Fruit fly (Drosophila melanogaster) whole organism, embryonic: Measurements from ENCODE around the gene Dmtn.
A peak's percentile ranks its signal among the peaks of the same experiment; 100 is the strongest.

Source experiments
- BEAF-32 ChIP-seq: fragments of 200-800 bp; sonication (Bioruptor generic); optimal IDR thresholded peaks from 3 replicates; lab custom pipeline; 2017; ENCODE audit warnings: missing biosample characterization, missing genetic modification characterization, mild to moderate bottlenecking, moderate library complexity, missing genetic modification reagents
- BtbVII ChIP-seq: fragments of 200-800 bp; sonication (Bioruptor generic); optimal IDR thresholded peaks from 3 replicates; lab custom pipeline; 2017; ENCODE audit warnings: missing biosample characterization, mild to moderate bottlenecking, missing genetic modification characterization
- CG11560 ChIP-seq: fragments of 200-800 bp; sonication (Bioruptor generic); IDR thresholded peaks from 3 replicates; pipeline ENCODE4 v1.3.6; 2022; ENCODE audit warnings: missing biosample characterization, missing genetic modification characterization
- CG12236 ChIP-seq: fragments of 200-800 bp; sonication (Bioruptor generic); optimal IDR thresholded peaks from 2 replicates; lab custom pipeline; 2016; ENCODE audit warnings: missing biosample characterization, missing genetic modification characterization
- CG1233 ChIP-seq: fragments of 200-800 bp; sonication (Bioruptor generic); optimal IDR thresholded peaks from 4 replicates; lab custom pipeline; 2018; ENCODE audit warnings: missing biosample characterization, mild to moderate bottlenecking, missing genetic modification characterization
- CG14710 ChIP-seq: fragments of 200-800 bp; sonication (Bioruptor generic); optimal IDR thresholded peaks from 3 replicates; lab custom pipeline; 2019; ENCODE audit warnings: missing biosample characterization, mild to moderate bottlenecking, missing genetic modification characterization, moderate library complexity
- CG15073 ChIP-seq: fragments of 200-800 bp; sonication (Bioruptor generic); optimal IDR thresholded peaks from 2 replicates; lab custom pipeline; 2016; ENCODE audit warnings: missing biosample characterization, missing genetic modification characterization
- CG1603 ChIP-seq: fragments of 200-800 bp; sonication (Bioruptor generic); optimal IDR thresholded peaks from 2 replicates; lab custom pipeline; 2019; ENCODE audit warnings: missing biosample characterization, mild to moderate bottlenecking, missing genetic modification characterization, moderate library complexity
- CG1647 ChIP-seq: fragments of 200-800 bp; sonication (Bioruptor generic); optimal IDR thresholded peaks from 3 replicates; lab custom pipeline; 2016; ENCODE audit warnings: missing biosample characterization, missing genetic modification characterization
- CG18764 ChIP-seq: fragments of 200-800 bp; sonication (Bioruptor generic); optimal IDR thresholded peaks from 3 replicates; lab custom pipeline; 2016; ENCODE audit warnings: missing biosample characterization, missing genetic modification characterization
- CG2116 ChIP-seq: fragments of 200-800 bp; sonication (Bioruptor generic); optimal IDR thresholded peaks from 3 replicates; lab custom pipeline; 2018; ENCODE audit warnings: missing biosample characterization, mild to moderate bottlenecking, missing genetic modification characterization
- CG30020 ChIP-seq: fragments of 200-800 bp; optimal IDR thresholded peaks from 2 replicates; lab custom pipeline; 2019; ENCODE audit warnings: missing biosample characterization, mild to moderate bottlenecking, missing genetic modification characterization, moderate library complexity
- CG30403 ChIP-seq: fragments of 200-800 bp; sonication (Bioruptor generic); optimal IDR thresholded peaks from 3 replicates; lab custom pipeline; 2016; ENCODE audit warnings: missing biosample characterization, missing genetic modification characterization
- CG3065 ChIP-seq: fragments of 200-800 bp; sonication (Bioruptor generic); optimal IDR thresholded peaks from 2 replicates; lab custom pipeline; 2016; ENCODE audit warnings: missing biosample characterization, missing genetic modification characterization
- CG31365 ChIP-seq: fragments of 200-800 bp; sonication (Bioruptor generic); optimal IDR thresholded peaks from 2 replicates; lab custom pipeline; 2018; ENCODE audit warnings: missing biosample characterization, mild to moderate bottlenecking, missing genetic modification characterization
- CG33557 ChIP-seq: fragments of 200-800 bp; sonication (Bioruptor generic); optimal IDR thresholded peaks from 2 replicates; lab custom pipeline; 2019; ENCODE audit warnings: missing biosample characterization, mild to moderate bottlenecking, missing genetic modification characterization, moderate library complexity
- CG4617 ChIP-seq: fragments of 200-800 bp; sonication (Bioruptor generic); optimal IDR thresholded peaks from 3 replicates; lab custom pipeline; 2016; ENCODE audit warnings: missing biosample characterization, missing genetic modification characterization, borderline replicate concordance
- CG4730 ChIP-seq: fragments of 200-800 bp; sonication (Bioruptor generic); IDR thresholded peaks from 2 replicates; pipeline ENCODE4 v1.3.6; 2022; ENCODE audit warnings: missing biosample characterization, missing genetic modification characterization
- CG4854 ChIP-seq: fragments of 200-800 bp; sonication (Bioruptor generic); optimal IDR thresholded peaks from 2 replicates; lab custom pipeline; 2016; ENCODE audit warnings: missing biosample characterization, missing genetic modification characterization, inconsistent platforms
- CG6272 ChIP-seq: fragments of 200-800 bp; sonication (Bioruptor generic); IDR thresholded peaks from 2 replicates; pipeline ENCODE4 v1.3.6; 2022; ENCODE audit warnings: missing biosample characterization, missing genetic modification characterization
- CG6791 ChIP-seq: fragments of 200-800 bp; sonication (Bioruptor generic); IDR thresholded peaks from 3 replicates; pipeline ENCODE4 v1.3.6; 2022; ENCODE audit warnings: missing biosample characterization, missing genetic modification characterization; ENCODE audit not compliant: partially characterized antibody
- CG9817 ChIP-seq: fragments of 200-800 bp; sonication (Bioruptor generic); optimal IDR thresholded peaks from 2 replicates; lab custom pipeline; 2018; ENCODE audit warnings: missing biosample characterization, mild to moderate bottlenecking, missing genetic modification characterization, moderate library complexity
- E2f1 ChIP-seq: fragments of 200-800 bp; sonication (Bioruptor generic); IDR thresholded peaks from 2 replicates; pipeline ENCODE4 v1.3.6; 2022; ENCODE audit warnings: missing biosample characterization, missing genetic modification characterization
- E2f2 ChIP-seq: fragments of 200-800 bp; sonication (Bioruptor generic); IDR thresholded peaks from 2 replicates; pipeline ENCODE4 v1.3.6; 2022; ENCODE audit warnings: missing biosample characterization, missing genetic modification characterization
- Eip74EF ChIP-seq, 2 experiments: fragments of 200-800 bp in 1 of 2; fragments of >200 bp in 1 of 2; sonication (Bioruptor generic) in 1 of 2; optimal IDR thresholded peaks; 2 replicates each; lab custom pipeline; 2017 to 2019; ENCODE audit warnings: missing biosample characterization in 2 of 2, missing genetic modification characterization in 2 of 2, mild to moderate bottlenecking in 1 of 2, moderate library complexity in 1 of 2
- HmgZ ChIP-seq: fragments of 200-800 bp; sonication (Bioruptor generic); optimal IDR thresholded peaks from 2 replicates; lab custom pipeline; 2018; ENCODE audit warnings: missing biosample characterization, mild to moderate bottlenecking, missing genetic modification characterization
- Med ChIP-seq: fragments of 200-800 bp; sonication (Bioruptor generic); peaks from one replicate; lab custom pipeline; 2016; ENCODE audit warnings: missing biosample characterization, missing genetic modification characterization, mild to moderate bottlenecking, inconsistent platforms, moderate library complexity
- Opbp ChIP-seq: fragments of 200-800 bp; sonication (Bioruptor generic); IDR thresholded peaks from 3 replicates; pipeline ENCODE4 v1.3.6; 2022; ENCODE audit warnings: missing biosample characterization, missing genetic modification characterization; ENCODE audit not compliant: partially characterized antibody
- Six4 ChIP-seq: fragments of 200-800 bp; sonication (Bioruptor generic); optimal IDR thresholded peaks from 2 replicates; lab custom pipeline; 2016; ENCODE audit warnings: missing biosample characterization, missing genetic modification characterization
- Sry-δ ChIP-seq: fragments of 200-800 bp; sonication (Bioruptor generic); optimal IDR thresholded peaks from 2 replicates; lab custom pipeline; 2016; ENCODE audit warnings: missing biosample characterization, missing genetic modification characterization
- Stat92E ChIP-seq, 3 experiments: fragments of >200 bp in 2 of 3; fragments of 200-800 bp in 1 of 3; sonication (Bioruptor generic) in 1 of 3; optimal IDR thresholded peaks; 2 replicates each; lab custom pipeline; 2017 to 2019; ENCODE audit warnings: missing biosample characterization in 3 of 3, missing genetic modification characterization in 3 of 3, mild to moderate bottlenecking in 1 of 3, moderate library complexity in 1 of 3
- crc ChIP-seq: fragments of 200-800 bp; sonication (Bioruptor generic); optimal IDR thresholded peaks from 2 replicates; lab custom pipeline; 2016; ENCODE audit warnings: missing biosample characterization, missing genetic modification characterization
- dmrt11E ChIP-seq: fragments of 200-800 bp; sonication (Bioruptor generic); optimal IDR thresholded peaks from 3 replicates; lab custom pipeline; 2018; ENCODE audit warnings: missing biosample characterization, mild to moderate bottlenecking, missing genetic modification characterization, moderate library complexity
- ewg ChIP-seq: fragments of 200-800 bp; sonication (Bioruptor generic); optimal IDR thresholded peaks from 3 replicates; lab custom pipeline; 2017; ENCODE audit warnings: mild to moderate bottlenecking, missing biosample characterization, missing genetic modification reagents, missing genetic modification characterization
- fd64A ChIP-seq: fragments of 200-800 bp; sonication (Bioruptor generic); optimal IDR thresholded peaks from 3 replicates; lab custom pipeline; 2018; ENCODE audit warnings: missing biosample characterization, mild to moderate bottlenecking, missing genetic modification characterization
- ham ChIP-seq: fragments of 200-800 bp; sonication (Bioruptor generic); IDR thresholded peaks from 2 replicates; pipeline ENCODE4 v1.3.6; 2022; ENCODE audit warnings: missing biosample characterization, missing genetic modification characterization
- kay ChIP-seq: fragments of 200-800 bp; sonication (Bioruptor generic); optimal IDR thresholded peaks from 2 replicates; lab custom pipeline; 2016; ENCODE audit warnings: missing biosample characterization, missing genetic modification characterization
- luna ChIP-seq: fragments of 200-800 bp; sonication (Bioruptor generic); optimal IDR thresholded peaks from 2 replicates; lab custom pipeline; 2016; ENCODE audit warnings: missing biosample characterization, missing genetic modification characterization
- mirr ChIP-seq: fragments of 200-800 bp; sonication (Bioruptor generic); optimal IDR thresholded peaks from 3 replicates; lab custom pipeline; 2018; ENCODE audit warnings: missing biosample characterization, mild to moderate bottlenecking, missing genetic modification characterization
- mld ChIP-seq: fragments of 200-800 bp; sonication (Bioruptor generic); IDR thresholded peaks from 3 replicates; pipeline ENCODE4 v1.3.6; 2022; ENCODE audit warnings: missing biosample characterization, missing genetic modification characterization; ENCODE audit not compliant: partially characterized antibody
- phol ChIP-seq: fragments of 200-800 bp; sonication (Bioruptor generic); optimal IDR thresholded peaks from 3 replicates; lab custom pipeline; 2018; ENCODE audit warnings: missing biosample characterization, mild to moderate bottlenecking, missing genetic modification characterization, moderate library complexity
- schlank ChIP-seq: fragments of 200-800 bp; sonication (Bioruptor generic); optimal IDR thresholded peaks from 2 replicates; lab custom pipeline; 2018; ENCODE audit warnings: missing biosample characterization, mild to moderate bottlenecking, missing genetic modification characterization
- scrt ChIP-seq: fragments of 200-800 bp; sonication (Bioruptor generic); optimal IDR thresholded peaks from 2 replicates; lab custom pipeline; 2018; ENCODE audit warnings: missing biosample characterization, mild to moderate bottlenecking, missing genetic modification characterization, moderate library complexity
- sima ChIP-seq: fragments of 200-800 bp; sonication (Bioruptor generic); optimal IDR thresholded peaks from 2 replicates; lab custom pipeline; 2016; ENCODE audit warnings: missing biosample characterization, missing genetic modification characterization
- toy ChIP-seq: fragments of 200-800 bp; sonication (Bioruptor generic); IDR thresholded peaks from 2 replicates; pipeline ENCODE4 v1.3.6; 2022; ENCODE audit warnings: missing biosample characterization, missing genetic modification characterization
- unc-4 ChIP-seq: fragments of 200-800 bp; sonication (Bioruptor generic); IDR thresholded peaks from 2 replicates; pipeline ENCODE4 v1.3.6; 2022; ENCODE audit warnings: missing biosample characterization, missing genetic modification characterization; ENCODE audit not compliant: partially characterized antibody
- wek ChIP-seq: fragments of 200-800 bp; sonication (Bioruptor generic); optimal IDR thresholded peaks from 3 replicates; lab custom pipeline; 2018; ENCODE audit warnings: missing biosample characterization, mild to moderate bottlenecking, missing genetic modification characterization, moderate library complexity
- zen ChIP-seq: fragments of 200-800 bp; sonication (Bioruptor generic); optimal IDR thresholded peaks from 3 replicates; lab custom pipeline; 2018; ENCODE audit warnings: missing biosample characterization, mild to moderate bottlenecking, missing genetic modification characterization, moderate library complexity
- zfh1 ChIP-seq: fragments of 200-800 bp; sonication (Bioruptor generic); IDR thresholded peaks from 3 replicates; pipeline ENCODE4 v1.3.6; 2022; ENCODE audit warnings: missing biosample characterization, missing genetic modification characterization

Gene Dmtn

DNA sequence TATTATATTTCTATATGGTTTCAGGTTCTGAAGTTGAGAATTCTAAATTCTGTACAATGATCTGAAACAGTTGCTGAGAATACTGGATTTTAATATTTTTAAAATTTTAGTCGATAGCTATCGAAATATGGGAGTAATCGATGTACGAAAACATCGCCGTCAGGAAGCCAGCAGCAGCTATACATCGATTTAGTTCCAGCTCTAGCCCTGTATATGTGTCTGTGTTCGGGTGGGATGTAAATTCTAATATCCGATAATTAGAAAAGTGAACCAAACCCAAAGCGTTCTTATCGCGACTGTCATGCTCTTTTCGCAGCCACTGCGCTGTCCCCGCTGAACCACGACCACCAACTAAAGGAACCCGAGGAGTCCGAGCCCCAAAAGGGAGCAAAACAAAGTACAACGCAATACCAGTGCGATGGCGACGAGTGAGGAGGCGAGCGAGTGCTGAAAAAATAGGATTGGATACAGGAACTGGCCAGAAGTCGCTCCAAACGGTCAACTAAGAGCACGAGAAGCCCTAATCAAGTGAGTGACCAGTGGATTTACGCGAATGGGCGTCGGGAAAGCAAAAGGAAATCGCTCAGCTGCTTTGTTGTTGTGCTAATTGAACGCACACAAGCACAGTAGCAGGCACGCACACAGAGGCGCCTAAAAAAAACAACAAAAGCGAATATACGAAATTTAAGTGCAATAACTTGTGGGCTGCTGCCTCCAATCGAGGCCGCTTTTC, 22.8 kb downstream of the Dmtn start, which contains the start of gene gzl (continued):
- TF ChIP-seq CG33557 (GFP tag; lab: Kevin White, UChicago) (no peak), BEAF-32 (GFP tag; lab: Kevin White, UChicago) (peak; percentile 95), CG18764 (no peak), CG12236 (no peak), CG4730 (GFP tag; lab: Robert Waterston, UW) (no peak), CG30403 (no peak), CG6272 (GFP tag; lab: Robert Waterston, UW) (peak; percentile 36; the same call in 1 of the 2 replicates), CG2116 (GFP tag; lab: Kevin White, UChicago) (peak; percentile 65), Med (GFP tag; lab: Kevin White, UChicago) (peak; percentile 87), CG15073 (no peak), Opbp (GFP tag; lab: Robert Waterston, UW) (peak; percentile 98), luna (GFP tag; lab: Kevin White, UChicago) (no peak), sima (GFP tag; lab: Kevin White, UChicago) (no peak), phol (tag; lab: Kevin White, UChicago) (peak; percentile 20), CG31365 (tag; lab: Kevin White, UChicago) (no peak), CG6791 (GFP tag; lab: Robert Waterston, UW) (peak; percentile 99), Sry-δ (GFP tag; lab: Kevin White, UChicago) (peak; percentile 93), Eip74EF (GFP tag; optimal IDR thresholded peaks at IDR 0.05; lab: Kevin White, UChicago) (no peak), CG3065 (GFP tag; lab: Kevin White, UChicago) (no peak), dmrt11E (tag; lab: Kevin White, UChicago) (no peak), CG11560 (no peak), CG30020 (tag; lab: Kevin White, UChicago) (peak; percentile 39), crc (GFP tag; lab: Kevin White, UChicago) (no peak), mld (GFP tag; lab: Robert Waterston, UW) (peak; percentile 94), HmgZ (tag; lab: Kevin White, UChicago) (peak; percentile 25), CG9817 (tag; lab: Kevin White, UChicago) (no peak), E2f2 (GFP tag; lab: Robert Waterston, UW) (peak; percentile 70), E2f1 (GFP tag; lab: Robert Waterston, UW) (no peak), CG14710 (tag; lab: Kevin White, UChicago) (peak; percentile 42), CG4854 (no peak), ham (no peak), CG4617 (peak; percentile 69), toy (GFP tag; lab: Robert Waterston, UW) (no peak), scrt (GFP tag; lab: Kevin White, UChicago) (no peak), schlank (tag; lab: Kevin White, UChicago) (no peak), CG1603 (peak; percentile 60), CG1233 (GFP tag; lab: Kevin White, UChicago) (no peak), CG1647 (GFP tag; lab: Kevin White, UChicago) (no peak), mirr (GFP tag; lab: Kevin White, UChicago) (no peak), Stat92E (GFP tag; optimal IDR thresholded peaks at IDR 0.05; lab: Kevin White, UChicago) (no peak), zen (tag; lab: Kevin White, UChicago) (peak; percentile 14), unc-4 (peak; percentile 96), fd64A (no peak), wek (GFP tag; lab: Kevin White, UChicago) (no peak), BtbVII (no peak), kay (GFP tag; lab: Kevin White, UChicago) (no peak), Six4 (GFP tag; lab: Kevin White, UChicago) (no peak), zfh1 (GFP tag; lab: Robert Waterston, UW) (no peak), ewg (no peak)
